Fruit fly (Drosophila melanogaster): ENCODE results near the gene VhaSFD.

VhaSFD gene

dm6 chr2L:16676651-16677359 is 50.8 kb downstream of the VhaSFD start, which contains the start of the genes Trpgamma and her:
Gene Trpgamma, minus strand, starts transcription at chr2L:16676701.
Gene her, plus strand, starts transcription at chr2L:16677185.
- peak in 1 of 2 experiments; percentile 10 for TF ChIP-seq CTCF (optimal IDR thresholded peaks at IDR 0.05)
- TF ChIP-seq CG8478 (optimal IDR thresholded peaks at IDR 0.05): no peak
